Fruit fly (Drosophila melanogaster) whole organism, embryonic: Measurements from ENCODE around the gene Tsp68C.

Experiments
- Abd-B ChIP-seq: fragments of 200-800 bp; sonication (Bioruptor generic); optimal IDR thresholded peaks from 2 replicates; lab custom pipeline; 2018; ENCODE audit warnings: missing biosample characterization, mild to moderate bottlenecking, missing genetic modification characterization, moderate library complexity
- Aef1 ChIP-seq: fragments of 200-800 bp; sonication (Bioruptor generic); IDR thresholded peaks from 3 replicates; pipeline ENCODE4 v1.3.6; 2022; ENCODE audit warnings: missing biosample characterization, missing genetic modification characterization
- BtbVII ChIP-seq: fragments of 200-800 bp; sonication (Bioruptor generic); optimal IDR thresholded peaks from 3 replicates; lab custom pipeline; 2017; ENCODE audit warnings: missing biosample characterization, mild to moderate bottlenecking, missing genetic modification characterization
- CG10267 ChIP-seq: fragments of 200-800 bp; sonication (Bioruptor generic); optimal IDR thresholded peaks from 2 replicates; lab custom pipeline; 2018; ENCODE audit warnings: missing biosample characterization, mild to moderate bottlenecking, missing genetic modification characterization, moderate library complexity
- CG10366 ChIP-seq: fragments of 200-800 bp; sonication (Bioruptor generic); IDR thresholded peaks from 2 replicates; pipeline ENCODE4 v1.3.6; 2022; ENCODE audit warnings: missing biosample characterization, missing genetic modification characterization
- CG10565 ChIP-seq: fragments of 200-800 bp; sonication (Bioruptor generic); optimal IDR thresholded peaks from 3 replicates; lab custom pipeline; 2016; ENCODE audit warnings: missing biosample characterization, mild to moderate bottlenecking, missing genetic modification characterization
- CG11085 ChIP-seq: fragments of 200-800 bp; sonication (Bioruptor generic); IDR thresholded peaks from 2 replicates; pipeline ENCODE4 v1.3.6; 2022; ENCODE audit warnings: missing biosample characterization, missing genetic modification characterization
- CG13123 ChIP-seq: fragments of 200-800 bp; sonication (Bioruptor generic); optimal IDR thresholded peaks from 2 replicates; lab custom pipeline; 2016; ENCODE audit warnings: missing biosample characterization, missing genetic modification characterization
- CG14441 ChIP-seq: fragments of 200-800 bp; sonication (Bioruptor generic); IDR thresholded peaks from 2 replicates; pipeline ENCODE4 v1.3.6; 2022; ENCODE audit warnings: missing biosample characterization, missing genetic modification characterization
- CG1603 ChIP-seq: fragments of 200-800 bp; sonication (Bioruptor generic); optimal IDR thresholded peaks from 2 replicates; lab custom pipeline; 2019; ENCODE audit warnings: missing biosample characterization, mild to moderate bottlenecking, missing genetic modification characterization, moderate library complexity
- CG17186 ChIP-seq: fragments of 200-800 bp; sonication (Bioruptor generic); optimal IDR thresholded peaks from 3 replicates; lab custom pipeline; 2017; ENCODE audit warnings: missing biosample characterization, missing genetic modification reagents, missing genetic modification characterization
- CG17359 ChIP-seq: fragments of 200-800 bp; sonication (Bioruptor generic); optimal IDR thresholded peaks from 3 replicates; lab custom pipeline; 2018; ENCODE audit warnings: missing biosample characterization, mild to moderate bottlenecking, missing genetic modification characterization, moderate library complexity
- CG30020 ChIP-seq: fragments of 200-800 bp; optimal IDR thresholded peaks from 2 replicates; lab custom pipeline; 2019; ENCODE audit warnings: missing biosample characterization, mild to moderate bottlenecking, missing genetic modification characterization, moderate library complexity
- CG31388 ChIP-seq: fragments of 200-800 bp; sonication (Bioruptor generic); optimal IDR thresholded peaks from 2 replicates; lab custom pipeline; 2016; ENCODE audit warnings: missing biosample characterization, missing genetic modification characterization
- CG33557 ChIP-seq: fragments of 200-800 bp; sonication (Bioruptor generic); optimal IDR thresholded peaks from 2 replicates; lab custom pipeline; 2019; ENCODE audit warnings: missing biosample characterization, mild to moderate bottlenecking, missing genetic modification characterization, moderate library complexity
- CG42726 ChIP-seq: fragments of 200-800 bp; sonication (Bioruptor generic); IDR thresholded peaks from 2 replicates; pipeline ENCODE4 v1.3.6; 2022; ENCODE audit warnings: missing biosample characterization, missing genetic modification characterization; ENCODE audit not compliant: partially characterized antibody
- CG6654 ChIP-seq: fragments of 200-800 bp; sonication (Bioruptor generic); optimal IDR thresholded peaks from 2 replicates; lab custom pipeline; 2017; ENCODE audit warnings: missing biosample characterization, mild to moderate bottlenecking, missing genetic modification characterization
- CG8388 ChIP-seq: fragments of 200-800 bp; sonication (Bioruptor generic); optimal IDR thresholded peaks from 2 replicates; lab custom pipeline; 2019; ENCODE audit warnings: missing biosample characterization, mild to moderate bottlenecking, missing genetic modification characterization, moderate library complexity
- CHES-1-like ChIP-seq: fragments of 200-800 bp; sonication (Bioruptor generic); optimal IDR thresholded peaks from 2 replicates; lab custom pipeline; 2016; ENCODE audit warnings: missing biosample characterization, missing genetic modification characterization
- Camta ChIP-seq: fragments of 200-800 bp; sonication (Bioruptor generic); optimal IDR thresholded peaks from 2 replicates; lab custom pipeline; 2016; ENCODE audit warnings: missing biosample characterization, missing genetic modification characterization
- Doc3 ChIP-seq: fragments of 200-800 bp; sonication (Bioruptor generic); IDR thresholded peaks from 3 replicates; pipeline ENCODE4 v1.3.6; 2022; ENCODE audit warnings: missing biosample characterization, missing genetic modification characterization; ENCODE audit not compliant: partially characterized antibody
- Gsc ChIP-seq: fragments of 200-800 bp; sonication (Bioruptor generic); IDR thresholded peaks from 2 replicates; pipeline ENCODE4 v1.3.6; 2022; ENCODE audit warnings: missing biosample characterization, missing genetic modification characterization
- H15 ChIP-seq: fragments of 200-800 bp; sonication (Bioruptor generic); IDR thresholded peaks from 3 replicates; pipeline ENCODE4 v1.3.6; 2022; ENCODE audit warnings: missing biosample characterization, missing genetic modification characterization
- Hmx ChIP-seq: fragments of 200-800 bp; sonication (Bioruptor generic); optimal IDR thresholded peaks from 2 replicates; lab custom pipeline; 2016; ENCODE audit warnings: missing biosample characterization, missing genetic modification characterization
- Nf-YA ChIP-seq: fragments of 200-800 bp; sonication (Bioruptor generic); IDR thresholded peaks from 2 replicates; pipeline ENCODE4 v1.3.6; 2022; ENCODE audit warnings: missing biosample characterization, missing genetic modification characterization
- Sox102F ChIP-seq: fragments of 200-800 bp; sonication (Bioruptor generic); optimal IDR thresholded peaks from 2 replicates; lab custom pipeline; 2018; ENCODE audit warnings: missing biosample characterization, mild to moderate bottlenecking, missing genetic modification characterization, moderate library complexity
- Taf1 ChIP-seq: fragments of 200-800 bp; sonication (Bioruptor generic); IDR thresholded peaks from 2 replicates; pipeline ENCODE4 v1.3.6; 2022; ENCODE audit warnings: missing biosample characterization, missing genetic modification characterization
- bbx ChIP-seq: fragments of 200-800 bp; sonication (Bioruptor generic); IDR thresholded peaks from 2 replicates; pipeline ENCODE4 v1.3.6; 2022; ENCODE audit warnings: missing biosample characterization, missing genetic modification characterization; ENCODE audit not compliant: partially characterized antibody
- br ChIP-seq: fragments of >200 bp; optimal IDR thresholded peaks from 2 replicates; lab custom pipeline; 2017
- cad ChIP-seq: fragments of >200 bp; optimal IDR thresholded peaks from 2 replicates; lab custom pipeline; 2017; ENCODE audit warnings: missing biosample characterization, missing genetic modification characterization
- cg ChIP-seq: fragments of 200-800 bp; sonication (Bioruptor generic); optimal IDR thresholded peaks from 3 replicates; lab custom pipeline; 2019; ENCODE audit warnings: missing biosample characterization, mild to moderate bottlenecking, missing genetic modification characterization, moderate library complexity
- chif ChIP-seq, 2 experiments: fragments of 200-800 bp; sonication (Bioruptor generic); optimal IDR thresholded peaks; 3 replicates each; lab custom pipeline; 2016; ENCODE audit warnings: missing biosample characterization in 2 of 2, missing genetic modification characterization in 2 of 2
- ci ChIP-seq: fragments of 200-800 bp; sonication (Bioruptor generic); IDR thresholded peaks from 3 replicates; pipeline ENCODE4 v1.3.6; 2022; ENCODE audit warnings: missing biosample characterization, missing genetic modification characterization
- danr ChIP-seq: fragments of 200-800 bp; sonication (Bioruptor generic); IDR thresholded peaks from 2 replicates; pipeline ENCODE4 v1.3.6; 2022; ENCODE audit warnings: missing biosample characterization, missing genetic modification characterization
- esg ChIP-seq: fragments of 200-800 bp; sonication (Bioruptor generic); conservative IDR thresholded peaks from 2 replicates; pipeline ENCODE4 v1.3.6; 2022; ENCODE audit warnings: missing biosample characterization, missing genetic modification characterization
- exex ChIP-seq: fragments of 200-800 bp; sonication (Bioruptor generic); optimal IDR thresholded peaks from 4 replicates; lab custom pipeline; 2018; ENCODE audit warnings: missing biosample characterization, mild to moderate bottlenecking, missing genetic modification characterization, moderate library complexity
- hb ChIP-seq: fragments of 200-800 bp; sonication (Bioruptor generic); IDR thresholded peaks from 3 replicates; pipeline ENCODE4 v1.3.6; 2022; ENCODE audit warnings: missing biosample characterization, missing genetic modification characterization; ENCODE audit not compliant: partially characterized antibody
- kay ChIP-seq: fragments of 200-800 bp; sonication (Bioruptor generic); optimal IDR thresholded peaks from 2 replicates; lab custom pipeline; 2016; ENCODE audit warnings: missing biosample characterization, missing genetic modification characterization
- luna ChIP-seq: fragments of 200-800 bp; sonication (Bioruptor generic); optimal IDR thresholded peaks from 2 replicates; lab custom pipeline; 2016; ENCODE audit warnings: missing biosample characterization, missing genetic modification characterization
- odd ChIP-seq: fragments of 200-800 bp; sonication (Bioruptor generic); optimal IDR thresholded peaks from 2 replicates; lab custom pipeline; 2017; ENCODE audit warnings: missing biosample characterization, mild to moderate bottlenecking, missing genetic modification characterization
- pita ChIP-seq: fragments of 200-800 bp; sonication (Bioruptor generic); optimal IDR thresholded peaks from 2 replicates; lab custom pipeline; 2017; ENCODE audit warnings: missing biosample characterization, mild to moderate bottlenecking, missing genetic modification characterization
- psq ChIP-seq: fragments of 200-800 bp; sonication (Bioruptor generic); optimal IDR thresholded peaks from 2 replicates; lab custom pipeline; 2017; ENCODE audit warnings: missing biosample characterization, missing genetic modification characterization
- rib ChIP-seq: fragments of 200-800 bp; sonication (Bioruptor generic); IDR thresholded peaks from 2 replicates; pipeline ENCODE4 v1.3.6; 2022; ENCODE audit warnings: missing biosample characterization, missing genetic modification characterization
- run ChIP-seq: fragments of 200-800 bp; sonication (Bioruptor generic); optimal IDR thresholded peaks from 3 replicates; lab custom pipeline; 2018; ENCODE audit warnings: missing biosample characterization, mild to moderate bottlenecking, missing genetic modification characterization
- slbo ChIP-seq: fragments of 200-800 bp; sonication (Bioruptor generic); IDR thresholded peaks from 2 replicates; pipeline ENCODE4 v1.3.6; 2022; ENCODE audit warnings: missing biosample characterization, missing genetic modification characterization
- slp2 ChIP-seq: fragments of 200-800 bp; sonication (Bioruptor generic); optimal IDR thresholded peaks from 2 replicates; lab custom pipeline; 2016; ENCODE audit warnings: missing biosample characterization, missing genetic modification characterization
- toy ChIP-seq: fragments of 200-800 bp; sonication (Bioruptor generic); IDR thresholded peaks from 2 replicates; pipeline ENCODE4 v1.3.6; 2022; ENCODE audit warnings: missing biosample characterization, missing genetic modification characterization
- trh ChIP-seq: fragments of 200-800 bp; sonication (Bioruptor generic); optimal IDR thresholded peaks from 2 replicates; lab custom pipeline; 2016; ENCODE audit warnings: missing biosample characterization, missing genetic modification characterization
- unc-4 ChIP-seq: fragments of 200-800 bp; sonication (Bioruptor generic); IDR thresholded peaks from 2 replicates; pipeline ENCODE4 v1.3.6; 2022; ENCODE audit warnings: missing biosample characterization, missing genetic modification characterization; ENCODE audit not compliant: partially characterized antibody
- usp ChIP-seq: fragments of >200 bp; optimal IDR thresholded peaks from 2 replicates; lab custom pipeline; 2017; ENCODE audit warnings: missing biosample characterization, missing genetic modification characterization
- wdn ChIP-seq: fragments of 200-800 bp; sonication (Bioruptor generic); IDR thresholded peaks from 2 replicates; pipeline ENCODE4 v1.3.6; 2022; ENCODE audit warnings: missing biosample characterization, missing genetic modification characterization
- zfh1 ChIP-seq: fragments of 200-800 bp; sonication (Bioruptor generic); IDR thresholded peaks from 3 replicates; pipeline ENCODE4 v1.3.6; 2022; ENCODE audit warnings: missing biosample characterization, missing genetic modification characterization

Gene Tsp68C

dm6 chr3L:13845292-13845691 is 1.8 kb downstream of the Tsp68C start (continued):
- TF ChIP-seq cg (no peak), CG1603 (tag; lab: Kevin White, UChicago) (no peak), unc-4 (GFP tag; lab: Robert Waterston, UW) (no peak), CG10565 (no peak), CG13123 (GFP tag; lab: Kevin White, UChicago) (no peak), rib (GFP tag; lab: Robert Waterston, UW) (no peak), slbo (GFP tag; lab: Robert Waterston, UW) (peak; percentile 79), Abd-B (GFP tag; lab: Kevin White, UChicago) (peak; percentile 67), trh (no peak), CG10366 (no peak), Taf1 (GFP tag; lab: Robert Waterston, UW) (no peak), slp2 (GFP tag; lab: Kevin White, UChicago) (no peak), CG33557 (GFP tag; lab: Kevin White, UChicago) (no peak), run (tag; lab: Kevin White, UChicago) (no peak), exex (tag; lab: Kevin White, UChicago) (no peak), usp (GFP tag; lab: Kevin White, UChicago) (no peak), CG17186 (GFP tag; lab: Kevin White, UChicago) (no peak), Camta (no peak), CG30020 (tag; lab: Kevin White, UChicago) (no peak), CG31388 (GFP tag; lab: Kevin White, UChicago) (no peak), Nf-YA (GFP tag; lab: Robert Waterston, UW) (no peak), zfh1 (peak; percentile 5; the same call in 1 of the 3 replicates), BtbVII (GFP tag; lab: Kevin White, UChicago) (no peak), CG11085 (no peak), cad (no peak), kay (GFP tag; lab: Kevin White, UChicago) (no peak), CG17359 (tag; lab: Kevin White, UChicago) (no peak), CG6654 (GFP tag; lab: Kevin White, UChicago) (no peak), toy (GFP tag; lab: Robert Waterston, UW) (no peak), odd (GFP tag; lab: Kevin White, UChicago) (no peak), esg (GFP tag; lab: Robert Waterston, UW) (no peak), H15 (GFP tag; lab: Robert Waterston, UW) (no peak), CG10267 (tag; lab: Kevin White, UChicago) (no peak), pita (GFP tag; lab: Kevin White, UChicago) (peak; percentile 14), CHES-1-like (GFP tag; lab: Kevin White, UChicago) (no peak), CG8388 (no peak), luna (no peak), wdn (0 out of 2 replicates have a peak, but pooled peaks have one; percentile 37), chif (GFP tag; optimal IDR thresholded peaks at IDR 0.05; lab: Kevin White, UChicago) (peak; percentile 7 to 55), Aef1 (GFP tag; lab: Robert Waterston, UW) (peak; percentile 45; the same call in 1 of the 3 replicates), Sox102F (no peak), Doc3 (GFP tag; lab: Robert Waterston, UW) (0 out of 3 replicates have a peak, but pooled peaks have one; percentile 8), psq (no peak), Gsc (GFP tag; lab: Robert Waterston, UW) (no peak), Hmx (GFP tag; lab: Kevin White, UChicago) (no peak), CG42726 (GFP tag; lab: Robert Waterston, UW) (peak; percentile 79), bbx (GFP tag; lab: Robert Waterston, UW) (no peak; the same call in 1 of the 2 replicates), ci (GFP tag; lab: Robert Waterston, UW) (no peak; the same call in 1 of the 3 replicates), danr (no peak), CG14441 (0 out of 2 replicates have a peak, but pooled peaks have one; percentile 18), hb (peak; percentile 58; the same call in 1 of the 3 replicates), br (lab: Kevin White, UChicago) (no peak)
